Worm (Caenorhabditis elegans) whole organism, young adult: Measurements from ENCODE around the gene tag-342.
A peak's percentile ranks its signal among the peaks of the same experiment; 100 is the strongest.

ENCODE experiments used
- B0019.2 ChIP-seq: fragments of 200-800 bp; sonication (Bioruptor generic); conservative IDR thresholded peaks from 2 replicates; pipeline ENCODE4 v1.3.6; 2022; ENCODE audit warnings: missing genetic modification reagents, missing genetic modification characterization, missing compliant biosample characterization
- B0336.3 ChIP-seq: fragments of 200-800 bp; sonication (Bioruptor generic); IDR thresholded peaks from 2 replicates; pipeline ENCODE4 v1.3.6; 2022; ENCODE audit warnings: missing genetic modification characterization, missing compliant biosample characterization
- F22D6.2 ChIP-seq: sonication (generic microtip); optimal IDR thresholded peaks from 2 replicates; lab custom pipeline; 2016; ENCODE audit warnings: mild to moderate bottlenecking, missing genetic modification characterization, missing compliant biosample characterization
- F23B12.7 ChIP-seq: sonication (generic microtip); optimal IDR thresholded peaks from 2 replicates; lab custom pipeline; 2017; ENCODE audit warnings: missing genetic modification characterization, mild to moderate bottlenecking, missing compliant biosample characterization, antibody characterized with exemption, moderate library complexity; ENCODE audit not compliant: insufficient read depth
- F39B2.1 ChIP-seq: fragments of 200-800 bp; sonication (Bioruptor generic); IDR thresholded peaks from 2 replicates; pipeline ENCODE4 v1.3.6; 2022; ENCODE audit warnings: missing genetic modification reagents, missing genetic modification characterization, missing compliant biosample characterization
- F49E8.2 ChIP-seq: sonication (generic microtip); optimal IDR thresholded peaks from 3 replicates; lab custom pipeline; 2017; ENCODE audit warnings: missing genetic modification characterization, mild to moderate bottlenecking, missing compliant biosample characterization, antibody characterized with exemption, moderate library complexity; ENCODE audit not compliant: insufficient read depth
- F57A8.1 ChIP-seq: fragments of 200-800 bp; sonication (Bioruptor generic); optimal IDR thresholded peaks from 2 replicates; lab custom pipeline; 2018; ENCODE audit warnings: mild to moderate bottlenecking, missing genetic modification characterization, moderate library complexity, missing compliant biosample characterization
- K12H6.12 ChIP-seq: fragments of 200-800 bp; sonication (Bioruptor generic); optimal IDR thresholded peaks from 2 replicates; lab custom pipeline; 2018; ENCODE audit warnings: mild to moderate bottlenecking, missing genetic modification characterization, missing compliant biosample characterization
- Y53F4B.3 ChIP-seq: fragments of 200-800 bp; sonication (Bioruptor generic); IDR thresholded peaks from 2 replicates; pipeline ENCODE4 v1.3.6; 2022; ENCODE audit warnings: missing genetic modification reagents, missing genetic modification characterization, missing compliant biosample characterization
- Y53G8AR.9 ChIP-seq: fragments of 200-800 bp; sonication (Bioruptor generic); conservative IDR thresholded peaks from 2 replicates; pipeline ENCODE4 v1.3.6; 2022; ENCODE audit warnings: missing genetic modification reagents, missing genetic modification characterization, missing compliant biosample characterization
- Y56A3A.18 ChIP-seq: fragments of 200-800 bp; sonication (Bioruptor generic); IDR thresholded peaks from 2 replicates; pipeline ENCODE4 v1.3.6; 2022; ENCODE audit warnings: missing genetic modification reagents, missing genetic modification characterization, missing compliant biosample characterization
- ZK185.1 ChIP-seq: sonication (generic microtip); optimal IDR thresholded peaks from 2 replicates; lab custom pipeline; 2016; ENCODE audit warnings: mild to moderate bottlenecking, missing genetic modification characterization, missing compliant biosample characterization; ENCODE audit not compliant: poor library complexity, severe bottlenecking
- ama-1 ChIP-seq, 3 experiments: fragments of 150-350 bp in 1 of 3; sonication (generic microtip) in 2 of 3; optimal IDR thresholded peaks; 2 replicates each; lab custom pipeline; 2014 to 2018; ENCODE audit warnings: missing biosample characterization in 2 of 3, missing genetic modification characterization in 2 of 3, missing genetic modification reagents in 2 of 3
- aptf-2 ChIP-seq: fragments of 200-800 bp; sonication (Bioruptor generic); conservative IDR thresholded peaks from 2 replicates; pipeline ENCODE4 v1.3.6; 2022; ENCODE audit warnings: missing genetic modification reagents, missing genetic modification characterization, missing compliant biosample characterization
- aptf-3 ChIP-seq: fragments of 200-800 bp; sonication (Bioruptor generic); IDR thresholded peaks from 2 replicates; pipeline ENCODE4 v1.3.6; 2022; ENCODE audit warnings: missing genetic modification characterization, missing compliant biosample characterization
- atf-7 ChIP-seq: sonication (generic microtip); optimal IDR thresholded peaks from 2 replicates; lab custom pipeline; 2017; ENCODE audit warnings: mild to moderate bottlenecking, missing genetic modification characterization, missing compliant biosample characterization
- ceh-40 ChIP-seq: fragments of 200-800 bp; sonication (Bioruptor generic); IDR thresholded peaks from 2 replicates; pipeline ENCODE4 v1.3.6; 2022; ENCODE audit warnings: missing genetic modification characterization, missing compliant biosample characterization
- ceh-79 ChIP-seq: sonication (generic microtip); optimal IDR thresholded peaks from 2 replicates; lab custom pipeline; 2017; ENCODE audit warnings: mild to moderate bottlenecking, missing genetic modification characterization, missing compliant biosample characterization
- dox-1 ChIP-seq: fragments of 200-800 bp; sonication (Bioruptor generic); IDR thresholded peaks from 2 replicates; pipeline ENCODE4 v1.3.6; 2022; ENCODE audit warnings: missing genetic modification reagents, missing genetic modification characterization, missing compliant biosample characterization
- dpff-1 ChIP-seq: sonication (generic microtip); optimal IDR thresholded peaks from 2 replicates; lab custom pipeline; 2017; ENCODE audit warnings: mild to moderate bottlenecking, missing genetic modification characterization, missing compliant biosample characterization
- dpl-1 ChIP-seq: fragments of 150-350 bp; optimal IDR thresholded peaks from 2 replicates; lab custom pipeline; 2014; ENCODE audit warnings: missing biosample characterization, missing genetic modification reagents, missing genetic modification characterization
- efl-1 ChIP-seq: fragments of 150-350 bp; optimal IDR thresholded peaks from 2 replicates; lab custom pipeline; 2014; ENCODE audit warnings: missing biosample characterization, missing genetic modification reagents, missing genetic modification characterization
- ekl-4 ChIP-seq: fragments of 200-800 bp; sonication (Bioruptor generic); IDR thresholded peaks from 2 replicates; pipeline ENCODE4 v1.3.6; 2022; ENCODE audit warnings: missing genetic modification reagents, missing genetic modification characterization, missing compliant biosample characterization
- ets-4 ChIP-seq: fragments of 200-800 bp; sonication (Bioruptor generic); optimal IDR thresholded peaks from 2 replicates; lab custom pipeline; 2018; ENCODE audit warnings: mild to moderate bottlenecking, missing genetic modification characterization, missing compliant biosample characterization
- gei-17 ChIP-seq: fragments of 200-800 bp; sonication (Bioruptor generic); optimal IDR thresholded peaks from 2 replicates; lab custom pipeline; 2018; ENCODE audit warnings: mild to moderate bottlenecking, missing genetic modification characterization, missing compliant biosample characterization
- hlh-12 ChIP-seq: sonication (generic microtip); optimal IDR thresholded peaks from 2 replicates; lab custom pipeline; 2016; ENCODE audit warnings: missing genetic modification characterization, missing compliant biosample characterization
- hrde-1 ChIP-seq: sonication (generic microtip); optimal IDR thresholded peaks from 2 replicates; lab custom pipeline; 2016; ENCODE audit warnings: missing genetic modification characterization, mild to moderate bottlenecking, missing compliant biosample characterization, moderate library complexity, missing genotype, missing genetic modification reagents, borderline replicate concordance
- hsf-1 ChIP-seq: fragments of 200-800 bp; sonication (Bioruptor generic); IDR thresholded peaks from 2 replicates; pipeline ENCODE4 v1.3.6; 2022; ENCODE audit warnings: missing genetic modification reagents, missing genetic modification characterization, missing compliant biosample characterization
- lag-1 ChIP-seq: fragments of 200-800 bp; sonication (Bioruptor generic); IDR thresholded peaks from 2 replicates; pipeline ENCODE4 v1.3.6; 2022; ENCODE audit warnings: missing genetic modification reagents, missing genetic modification characterization, missing compliant biosample characterization
- let-526 ChIP-seq: fragments of 200-800 bp; sonication (Bioruptor generic); IDR thresholded peaks from 2 replicates; pipeline ENCODE4 v1.3.6; 2022; ENCODE audit warnings: missing genetic modification reagents, missing genetic modification characterization, missing compliant biosample characterization
- lin-26 ChIP-seq: fragments of 200-800 bp; sonication (Bioruptor generic); IDR thresholded peaks from 2 replicates; pipeline ENCODE4 v1.3.6; 2022; ENCODE audit warnings: missing genetic modification reagents, missing genetic modification characterization, missing compliant biosample characterization
- lin-54 ChIP-seq: fragments of 200-800 bp; sonication (Bioruptor generic); optimal IDR thresholded peaks from 2 replicates; lab custom pipeline; 2018; ENCODE audit warnings: mild to moderate bottlenecking, missing genetic modification characterization, missing compliant biosample characterization
- lir-1 ChIP-seq: fragments of 200-800 bp; sonication (Bioruptor generic); conservative IDR thresholded peaks from 2 replicates; pipeline ENCODE4 v1.3.6; 2022; ENCODE audit warnings: missing genetic modification reagents, missing genetic modification characterization, missing compliant biosample characterization
- madf-6 ChIP-seq: fragments of 200-800 bp; sonication (Bioruptor generic); IDR thresholded peaks from 2 replicates; pipeline ENCODE4 v1.3.6; 2022; ENCODE audit warnings: missing genetic modification reagents, missing genetic modification characterization, missing compliant biosample characterization
- nfya-1 ChIP-seq: sonication (generic microtip); optimal IDR thresholded peaks from 2 replicates; lab custom pipeline; 2017; ENCODE audit warnings: antibody characterized with exemption, missing compliant biosample characterization, missing genetic modification characterization, borderline replicate concordance; ENCODE audit not compliant: insufficient read depth
- nhr-80 ChIP-seq: sonication (generic microtip); optimal IDR thresholded peaks from 2 replicates; lab custom pipeline; 2016; ENCODE audit warnings: missing genetic modification characterization, missing compliant biosample characterization
- pbrm-1 ChIP-seq: fragments of 200-800 bp; sonication (Bioruptor generic); IDR thresholded peaks from 2 replicates; pipeline ENCODE4 v1.3.6; 2022; ENCODE audit warnings: missing genetic modification reagents, missing genetic modification characterization, missing compliant biosample characterization
- repo-1 ChIP-seq: sonication (generic microtip); optimal IDR thresholded peaks from 2 replicates; lab custom pipeline; 2017; ENCODE audit warnings: mild to moderate bottlenecking, missing genetic modification characterization, missing compliant biosample characterization
- rpc-1 ChIP-seq, 2 experiments: fragments of 150-350 bp in 1 of 2; sonication (generic microtip) in 1 of 2; optimal IDR thresholded peaks; 2 replicates each; lab custom pipeline; 2014 to 2018; ENCODE audit warnings: missing biosample characterization in 1 of 2, missing genetic modification characterization in 1 of 2, missing genetic modification reagents in 1 of 2, missing genotype in 1 of 2
- sdz-38 ChIP-seq: sonication (generic microtip); optimal IDR thresholded peaks from 2 replicates; lab custom pipeline; 2016; ENCODE audit warnings: missing genotype, missing genetic modification characterization, missing compliant biosample characterization
- snpc-1.1 ChIP-seq: sonication (generic microtip); optimal IDR thresholded peaks from 2 replicates; lab custom pipeline; 2017; ENCODE audit warnings: missing genetic modification characterization, mild to moderate bottlenecking, missing compliant biosample characterization, antibody characterized with exemption, moderate library complexity, missing genotype, missing genetic modification reagents; ENCODE audit not compliant: insufficient read depth
- somi-1 ChIP-seq: fragments of 200-800 bp; sonication (Bioruptor generic); optimal IDR thresholded peaks from 2 replicates; lab custom pipeline; 2018; ENCODE audit warnings: mild to moderate bottlenecking, missing genetic modification characterization, missing compliant biosample characterization
- tlf-1 ChIP-seq: fragments of 200-800 bp; sonication (Bioruptor generic); optimal IDR thresholded peaks from 2 replicates; lab custom pipeline; 2018; ENCODE audit warnings: mild to moderate bottlenecking, missing genetic modification characterization, missing compliant biosample characterization
- zfh-2 ChIP-seq: fragments of 200-800 bp; sonication (Bioruptor generic); conservative IDR thresholded peaks from 2 replicates; pipeline ENCODE4 v1.3.6; 2022; ENCODE audit warnings: missing genetic modification reagents, missing genetic modification characterization, missing compliant biosample characterization
- zim-3 ChIP-seq: sonication (generic microtip); optimal IDR thresholded peaks from 2 replicates; lab custom pipeline; 2017; ENCODE audit warnings: mild to moderate bottlenecking, missing genetic modification characterization, moderate library complexity, missing compliant biosample characterization
- ztf-18 ChIP-seq: sonication (generic microtip); optimal IDR thresholded peaks from 2 replicates; lab custom pipeline; 2016; ENCODE audit warnings: missing genotype, mild to moderate bottlenecking, missing genetic modification characterization, missing compliant biosample characterization
- ztf-28 ChIP-seq: fragments of 200-800 bp; sonication (Bioruptor generic); IDR thresholded peaks from 2 replicates; pipeline ENCODE4 v1.3.6; 2022; ENCODE audit warnings: missing genetic modification reagents, missing genetic modification characterization, missing compliant biosample characterization

The tag-342 gene

DNA sequence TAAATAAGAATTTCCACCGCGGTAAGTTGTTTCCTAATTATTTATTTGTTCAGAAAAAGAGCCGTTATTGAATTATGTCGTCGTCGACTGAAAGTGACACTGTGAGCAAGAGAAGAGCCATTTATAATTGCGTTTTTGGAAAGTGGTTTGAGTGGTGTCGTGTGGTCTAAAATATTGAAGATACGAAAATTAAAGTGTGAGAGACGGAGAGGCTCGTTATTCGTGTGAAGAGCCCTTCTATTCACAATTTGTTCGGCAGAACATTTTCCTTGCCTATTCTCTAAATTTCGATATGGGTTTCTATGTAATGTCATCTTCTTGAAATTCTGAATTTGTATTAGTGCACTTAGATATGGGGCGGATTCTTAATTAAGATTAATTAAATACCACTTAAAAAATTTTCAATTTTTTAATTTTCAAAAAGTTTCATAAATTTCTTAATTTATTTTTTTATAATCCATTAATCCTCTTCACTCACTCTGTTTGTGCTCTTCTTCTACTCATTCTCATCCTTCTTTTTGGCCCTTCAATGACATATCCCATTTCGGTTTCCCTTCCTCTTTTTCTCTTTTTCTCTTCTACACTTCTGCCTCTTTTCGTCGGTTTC, 41.9 kb downstream of the tag-342 start (continued):
- TF ChIP-seq lir-1 = no peak
- no peak for TF ChIP-seq nhr-80 (tag; lab: Kevin White, UChicago)
- TF ChIP-seq F57A8.1 (GFP tag; lab: Kevin White, UChicago) = no peak
- TF ChIP-seq F22D6.2 = no peak
- no peak for TF ChIP-seq F49E8.2 (tag; lab: Kevin White, UChicago)
- no peak for TF ChIP-seq efl-1 (GFP tag; lab: Kevin White, UChicago)
- TF ChIP-seq hrde-1 (tag; lab: Kevin White, UChicago) = peak; percentile 58
- TF ChIP-seq somi-1 (GFP tag; lab: Kevin White, UChicago) = no peak
- 0 out of 2 replicates have a peak, but pooled peaks have one; percentile 16 for TF ChIP-seq Y56A3A.18 (GFP tag; lab: Robert Waterston, UW)
- no peak for TF ChIP-seq ztf-18 (tag; lab: Kevin White, UChicago)
- TF ChIP-seq ztf-28 (GFP tag; lab: Robert Waterston, UW) = no peak
- no peak for TF ChIP-seq hlh-12 (tag; lab: Kevin White, UChicago)
- no peak for TF ChIP-seq F23B12.7 (tag; lab: Kevin White, UChicago)
- TF ChIP-seq snpc-1.1 (tag; lab: Kevin White, UChicago) = no peak
- peak; percentile 41 for TF ChIP-seq ama-1 (optimal IDR thresholded peaks at IDR 0.05; lab: Kevin White, UChicago)
- TF ChIP-seq ama-1 (GFP tag; optimal IDR thresholded peaks at IDR 0.05; lab: Kevin White, UChicago) = peak in 1 of 2 experiments; percentile 21
- TF ChIP-seq aptf-3 (GFP tag; lab: Robert Waterston, UW) = no peak
- 0 out of 2 replicates have a peak, but pooled peaks have one; percentile 21 for TF ChIP-seq lin-26 (GFP tag; lab: Robert Waterston, UW)
- TF ChIP-seq tlf-1 (GFP tag; lab: Kevin White, UChicago) = peak; percentile 77
- TF ChIP-seq F39B2.1 (GFP tag; lab: Robert Waterston, UW) = no peak
- no peak for TF ChIP-seq dox-1 (GFP tag; lab: Robert Waterston, UW)
- TF ChIP-seq zfh-2 (GFP tag; lab: Robert Waterston, UW) = no peak
- no peak for TF ChIP-seq dpl-1
- TF ChIP-seq rpc-1 (optimal IDR thresholded peaks at IDR 0.05; lab: Kevin White, UChicago) = no peak
- no peak for TF ChIP-seq rpc-1 (tag; optimal IDR thresholded peaks at IDR 0.05; lab: Kevin White, UChicago)
- no peak for TF ChIP-seq zim-3 (tag; lab: Kevin White, UChicago)
- TF ChIP-seq nfya-1 (tag; lab: Kevin White, UChicago) = no peak
- TF ChIP-seq Y53F4B.3 = no peak
- TF ChIP-seq gei-17 (GFP tag; lab: Kevin White, UChicago) = peak; percentile 24
- peak; percentile 51 for TF ChIP-seq atf-7 (tag; lab: Kevin White, UChicago)
- no peak for TF ChIP-seq sdz-38
- TF ChIP-seq madf-6 (GFP tag; lab: Robert Waterston, UW) = peak; percentile 49
- TF ChIP-seq ekl-4 = no peak
- TF ChIP-seq K12H6.12 = peak; percentile 12
- TF ChIP-seq dpff-1 (tag; lab: Kevin White, UChicago) = no peak
- TF ChIP-seq Y53G8AR.9 (GFP tag; lab: Robert Waterston, UW) = peak; percentile 70
- no peak for TF ChIP-seq lin-54 (GFP tag; lab: Kevin White, UChicago)
- 0 out of 2 replicates have a peak, but pooled peaks have one; percentile 43 for TF ChIP-seq B0019.2 (GFP tag; lab: Robert Waterston, UW)
- TF ChIP-seq ceh-79 (tag; lab: Kevin White, UChicago) = no peak
- peak; percentile 65 for TF ChIP-seq B0336.3 (GFP tag; lab: Robert Waterston, UW)
- TF ChIP-seq hsf-1 (GFP tag; lab: Robert Waterston, UW) = peak; percentile 57; the same call in 1 of the 2 replicates
- peak; percentile 60; the same call in 1 of the 2 replicates for TF ChIP-seq pbrm-1 (GFP tag; lab: Robert Waterston, UW)
- no peak for TF ChIP-seq let-526 (GFP tag; lab: Robert Waterston, UW)
- peak; percentile 10 for TF ChIP-seq ZK185.1 (tag; lab: Kevin White, UChicago)
- 0 out of 2 replicates have a peak, but pooled peaks have one; percentile 9 for TF ChIP-seq ceh-40 (GFP tag; lab: Robert Waterston, UW)
- peak; percentile 90 for TF ChIP-seq repo-1
- TF ChIP-seq ets-4 (GFP tag; lab: Kevin White, UChicago) = no peak
- no peak for TF ChIP-seq aptf-2 (GFP tag; lab: Robert Waterston, UW)
- TF ChIP-seq lag-1 (GFP tag; lab: Robert Waterston, UW) = no peak
